Worm (Caenorhabditis elegans): ENCODE data around the gene asm-2.

ce11 chrX:11368845-11369244 lies 44.8 kb upstream of the asm-2 start:
- TF ChIP-seq R02D3.7 (tag; optimal IDR thresholded peaks at IDR 0.05) (no peak), fos-1 (tag; optimal IDR thresholded peaks at IDR 0.05) (no peak), dmd-6 (GFP tag; IDR thresholded peaks at IDR 0.05) (no peak), gei-8 (GFP tag; optimal IDR thresholded peaks at IDR 0.05) (no peak), dpl-1 (GFP tag; optimal IDR thresholded peaks at IDR 0.05) (no peak), nhr-6 (tag; optimal IDR thresholded peaks at IDR 0.05) (no peak), php-3 (GFP tag; IDR thresholded peaks at IDR 0.05) (no peak), unc-62 (GFP tag; optimal IDR thresholded peaks at IDR 0.05 in 1 of 2) (no peak), unc-62 (tag; optimal IDR thresholded peaks at IDR 0.05) (no peak), vab-7 (GFP tag; IDR thresholded peaks at IDR 0.05) (no peak), rbr-2 (tag; optimal IDR thresholded peaks at IDR 0.05) (no peak), dmd-9 (GFP tag; IDR thresholded peaks at IDR 0.05) (no peak), nhr-237 (tag; optimal IDR thresholded peaks at IDR 0.05) (no peak)
